Fruit fly (Drosophila melanogaster) whole organism, embryonic: ENCODE results near the gene ThrRS.

Experiments used
- B-H1 ChIP-seq: fragments of 200-800 bp; sonication (Bioruptor generic); IDR thresholded peaks from 3 replicates; pipeline ENCODE4 v1.3.6; 2022; ENCODE audit warnings: missing biosample characterization, missing genetic modification characterization
- CG10959 ChIP-seq: fragments of 200-800 bp; sonication (Bioruptor generic); IDR thresholded peaks from 2 replicates; pipeline ENCODE4 v1.3.6; 2022; ENCODE audit warnings: missing biosample characterization, missing genetic modification characterization
- CG11560 ChIP-seq: fragments of 200-800 bp; sonication (Bioruptor generic); IDR thresholded peaks from 3 replicates; pipeline ENCODE4 v1.3.6; 2022; ENCODE audit warnings: missing biosample characterization, missing genetic modification characterization
- CG12236 ChIP-seq: fragments of 200-800 bp; sonication (Bioruptor generic); optimal IDR thresholded peaks from 2 replicates; lab custom pipeline; 2016; ENCODE audit warnings: missing biosample characterization, missing genetic modification characterization
- CG12391 ChIP-seq: fragments of 200-800 bp; sonication (Bioruptor generic); optimal IDR thresholded peaks from 3 replicates; lab custom pipeline; 2018; ENCODE audit warnings: missing biosample characterization, mild to moderate bottlenecking, missing genetic modification characterization, moderate library complexity
- CG13123 ChIP-seq: fragments of 200-800 bp; sonication (Bioruptor generic); optimal IDR thresholded peaks from 2 replicates; lab custom pipeline; 2016; ENCODE audit warnings: missing biosample characterization, missing genetic modification characterization
- CG1529 ChIP-seq: fragments of 200-800 bp; sonication (Bioruptor generic); optimal IDR thresholded peaks from 3 replicates; lab custom pipeline; 2018; ENCODE audit warnings: missing biosample characterization, missing genetic modification characterization
- CG1603 ChIP-seq: fragments of 200-800 bp; sonication (Bioruptor generic); optimal IDR thresholded peaks from 2 replicates; lab custom pipeline; 2019; ENCODE audit warnings: missing biosample characterization, mild to moderate bottlenecking, missing genetic modification characterization, moderate library complexity
- CG17385 ChIP-seq: fragments of 200-800 bp; sonication (Bioruptor generic); optimal IDR thresholded peaks from 3 replicates; lab custom pipeline; 2018; ENCODE audit warnings: missing biosample characterization, mild to moderate bottlenecking, missing genetic modification characterization
- CG17912 ChIP-seq: fragments of 200-800 bp; sonication (Bioruptor generic); optimal IDR thresholded peaks from 2 replicates; lab custom pipeline; 2018; ENCODE audit warnings: missing biosample characterization, mild to moderate bottlenecking, missing genetic modification characterization
- CG18011 ChIP-seq: fragments of 200-800 bp; sonication (Bioruptor generic); optimal IDR thresholded peaks from 2 replicates; lab custom pipeline; 2017; ENCODE audit warnings: missing biosample characterization, missing genetic modification characterization, mild to moderate bottlenecking, moderate library complexity, missing genotype
- CG30020 ChIP-seq: fragments of 200-800 bp; optimal IDR thresholded peaks from 2 replicates; lab custom pipeline; 2019; ENCODE audit warnings: missing biosample characterization, mild to moderate bottlenecking, missing genetic modification characterization, moderate library complexity
- CG32767 ChIP-seq: fragments of 200-800 bp; sonication (Bioruptor generic); IDR thresholded peaks from 2 replicates; pipeline ENCODE4 v1.3.6; 2022; ENCODE audit warnings: missing biosample characterization, missing genetic modification characterization
- CG4730 ChIP-seq: fragments of 200-800 bp; sonication (Bioruptor generic); IDR thresholded peaks from 2 replicates; pipeline ENCODE4 v1.3.6; 2022; ENCODE audit warnings: missing biosample characterization, missing genetic modification characterization
- CG5180 ChIP-seq: fragments of 200-800 bp; sonication (Bioruptor generic); optimal IDR thresholded peaks from 3 replicates; lab custom pipeline; 2017; ENCODE audit warnings: missing biosample characterization, missing genetic modification characterization, mild to moderate bottlenecking, moderate library complexity, missing genetic modification reagents
- CG6254 ChIP-seq: fragments of 200-800 bp; sonication (Bioruptor generic); optimal IDR thresholded peaks from 3 replicates; lab custom pipeline; 2017; ENCODE audit warnings: mild to moderate bottlenecking, missing biosample characterization, missing genetic modification reagents, missing genetic modification characterization
- CG6791 ChIP-seq: fragments of 200-800 bp; sonication (Bioruptor generic); IDR thresholded peaks from 3 replicates; pipeline ENCODE4 v1.3.6; 2022; ENCODE audit warnings: missing biosample characterization, missing genetic modification characterization; ENCODE audit not compliant: partially characterized antibody
- CG7987 ChIP-seq: fragments of 200-800 bp; sonication (Bioruptor generic); optimal IDR thresholded peaks from 2 replicates; lab custom pipeline; 2018; ENCODE audit warnings: missing biosample characterization, mild to moderate bottlenecking, missing genetic modification characterization, moderate library complexity
- CG8290 ChIP-seq, 3 experiments: fragments of 200-800 bp; sonication (Bioruptor generic); optimal IDR thresholded peaks; 2 replicates each; lab custom pipeline; 2016 to 2019; ENCODE audit warnings: missing biosample characterization in 3 of 3, missing genetic modification characterization in 3 of 3, mild to moderate bottlenecking in 2 of 3, moderate library complexity in 1 of 3
- CG8359 ChIP-seq: fragments of 200-800 bp; sonication (Bioruptor generic); optimal IDR thresholded peaks from 2 replicates; lab custom pipeline; 2017; ENCODE audit warnings: missing biosample characterization, mild to moderate bottlenecking, missing genetic modification characterization, borderline replicate concordance
- Chrac-16 ChIP-seq: fragments of 200-800 bp; sonication (Bioruptor generic); optimal IDR thresholded peaks from 3 replicates; lab custom pipeline; 2016; ENCODE audit warnings: missing biosample characterization, missing genetic modification characterization
- Dip3 ChIP-seq: fragments of 200-800 bp; sonication (Bioruptor generic); optimal IDR thresholded peaks from 3 replicates; lab custom pipeline; 2016; ENCODE audit warnings: missing biosample characterization, missing genetic modification characterization
- Dp ChIP-seq: fragments of 200-800 bp; sonication (Bioruptor generic); optimal IDR thresholded peaks from 2 replicates; lab custom pipeline; 2018; ENCODE audit warnings: missing biosample characterization, mild to moderate bottlenecking, missing genetic modification characterization, moderate library complexity
- Ets97D ChIP-seq: fragments of 200-800 bp; sonication (Bioruptor generic); optimal IDR thresholded peaks from 3 replicates; lab custom pipeline; 2016; ENCODE audit warnings: missing biosample characterization, missing genetic modification characterization
- Gsc ChIP-seq: fragments of 200-800 bp; sonication (Bioruptor generic); IDR thresholded peaks from 2 replicates; pipeline ENCODE4 v1.3.6; 2022; ENCODE audit warnings: missing biosample characterization, missing genetic modification characterization
- Gug ChIP-seq: fragments of 200-800 bp; sonication (Bioruptor generic); IDR thresholded peaks from 4 replicates; pipeline ENCODE4 v1.3.6; 2022; ENCODE audit warnings: missing biosample characterization, missing genetic modification characterization
- Hr39 ChIP-seq: fragments of >200 bp; optimal IDR thresholded peaks from 2 replicates; lab custom pipeline; 2017
- Lhr ChIP-seq: fragments of 200-800 bp; sonication (Bioruptor generic); optimal IDR thresholded peaks from 3 replicates; lab custom pipeline; 2017; ENCODE audit warnings: mild to moderate bottlenecking, missing biosample characterization, missing genetic modification reagents, missing genetic modification characterization
- Max ChIP-seq: fragments of 200-800 bp; sonication (Bioruptor generic); optimal IDR thresholded peaks from 2 replicates; lab custom pipeline; 2016; ENCODE audit warnings: missing biosample characterization, mild to moderate bottlenecking, missing genetic modification characterization
- Med ChIP-seq: fragments of 200-800 bp; sonication (Bioruptor generic); peaks from one replicate; lab custom pipeline; 2016; ENCODE audit warnings: missing biosample characterization, missing genetic modification characterization, mild to moderate bottlenecking, inconsistent platforms, moderate library complexity
- Pdp1 ChIP-seq, 2 experiments: fragments of 200-800 bp; sonication (Bioruptor generic); optimal IDR thresholded peaks; 3 replicates each; lab custom pipeline; 2016; ENCODE audit warnings: missing biosample characterization in 2 of 2, missing genetic modification characterization in 2 of 2, mild to moderate bottlenecking in 1 of 2, moderate library complexity in 1 of 2
- Side ChIP-seq: fragments of 200-800 bp; sonication (Bioruptor generic); optimal IDR thresholded peaks from 2 replicates; lab custom pipeline; 2016; ENCODE audit warnings: missing biosample characterization, missing genetic modification characterization
- Spps ChIP-seq: fragments of 200-800 bp; sonication (Bioruptor generic); optimal IDR thresholded peaks from 2 replicates; lab custom pipeline; 2018; ENCODE audit warnings: missing biosample characterization, mild to moderate bottlenecking, missing genetic modification characterization
- TFAM ChIP-seq: fragments of 200-800 bp; sonication (Bioruptor generic); optimal IDR thresholded peaks from 2 replicates; lab custom pipeline; 2017; ENCODE audit warnings: missing biosample characterization, missing genetic modification characterization, inconsistent platforms
- ase ChIP-seq: fragments of 200-800 bp; sonication (Bioruptor generic); IDR thresholded peaks from 3 replicates; pipeline ENCODE4 v1.3.6; 2022; ENCODE audit warnings: missing biosample characterization, missing genetic modification characterization
- bowl ChIP-seq: fragments of 200-800 bp; sonication (Bioruptor generic); IDR thresholded peaks from 2 replicates; pipeline ENCODE4 v1.3.6; 2022; ENCODE audit warnings: missing biosample characterization, missing genetic modification characterization
- exex ChIP-seq: fragments of 200-800 bp; sonication (Bioruptor generic); optimal IDR thresholded peaks from 4 replicates; lab custom pipeline; 2018; ENCODE audit warnings: missing biosample characterization, mild to moderate bottlenecking, missing genetic modification characterization, moderate library complexity
- fd102C ChIP-seq: fragments of 200-800 bp; sonication (Bioruptor generic); optimal IDR thresholded peaks from 2 replicates; lab custom pipeline; 2018; ENCODE audit warnings: missing biosample characterization, mild to moderate bottlenecking, missing genetic modification characterization, moderate library complexity
- lilli ChIP-seq: fragments of 200-800 bp; sonication (Bioruptor generic); optimal IDR thresholded peaks from 3 replicates; lab custom pipeline; 2016; ENCODE audit warnings: missing biosample characterization, missing genetic modification characterization
- mld ChIP-seq: fragments of 200-800 bp; sonication (Bioruptor generic); IDR thresholded peaks from 3 replicates; pipeline ENCODE4 v1.3.6; 2022; ENCODE audit warnings: missing biosample characterization, missing genetic modification characterization; ENCODE audit not compliant: partially characterized antibody
- nau ChIP-seq: fragments of 200-800 bp; sonication (Bioruptor generic); optimal IDR thresholded peaks from 3 replicates; lab custom pipeline; 2017; ENCODE audit warnings: missing biosample characterization, mild to moderate bottlenecking, missing genetic modification characterization, missing genetic modification reagents
- nom ChIP-seq: fragments of 200-800 bp; sonication (Bioruptor generic); optimal IDR thresholded peaks from 2 replicates; lab custom pipeline; 2017; ENCODE audit warnings: missing biosample characterization, missing genetic modification characterization, mild to moderate bottlenecking, moderate library complexity, missing genetic modification reagents
- pan ChIP-seq, 4 experiments: fragments of >200 bp in 3 of 4; fragments of 200-800 bp in 1 of 4; sonication (Bioruptor generic) in 1 of 4; optimal IDR thresholded peaks in 3 of 4; IDR thresholded peaks in 1 of 4; 2 replicates each; pipeline versions ENCODE4 v1.3.6 to Lab custom; 2017 to 2022; ENCODE audit warnings: missing biosample characterization in 2 of 4, missing genetic modification characterization in 2 of 4, mixed read lengths in 1 of 4
- prd ChIP-seq, 3 experiments: fragments of >200 bp in 2 of 3; fragments of 200-800 bp in 1 of 3; sonication (Bioruptor generic) in 1 of 3; optimal IDR thresholded peaks in 2 of 3; IDR thresholded peaks in 1 of 3; 2 replicates in 2 of 3; 3 replicates in 1 of 3; pipeline versions ENCODE4 v1.3.6 to Lab custom; 2017 to 2022; ENCODE audit warnings: missing biosample characterization in 1 of 3, missing genetic modification characterization in 1 of 3
- pzg ChIP-seq: fragments of 200-800 bp; sonication (Bioruptor generic); optimal IDR thresholded peaks from 3 replicates; lab custom pipeline; 2018; ENCODE audit warnings: missing biosample characterization, mild to moderate bottlenecking, missing genetic modification characterization, moderate library complexity
- ranshi ChIP-seq: fragments of 200-800 bp; sonication (Bioruptor generic); IDR thresholded peaks from 2 replicates; pipeline ENCODE4 v1.3.6; 2022; ENCODE audit warnings: missing biosample characterization, missing genetic modification characterization
- rib ChIP-seq: fragments of 200-800 bp; sonication (Bioruptor generic); IDR thresholded peaks from 2 replicates; pipeline ENCODE4 v1.3.6; 2022; ENCODE audit warnings: missing biosample characterization, missing genetic modification characterization
- ro ChIP-seq: fragments of 200-800 bp; sonication (Bioruptor generic); IDR thresholded peaks from 2 replicates; pipeline ENCODE4 v1.3.6; 2022; ENCODE audit warnings: missing biosample characterization, missing genetic modification characterization
- shn ChIP-seq: fragments of 200-800 bp; sonication (Bioruptor generic); optimal IDR thresholded peaks from 3 replicates; lab custom pipeline; 2016; ENCODE audit warnings: missing biosample characterization, missing genetic modification characterization
- sim ChIP-seq: fragments of 200-800 bp; sonication (Bioruptor generic); IDR thresholded peaks from 2 replicates; pipeline ENCODE4 v1.3.6; 2022; ENCODE audit warnings: missing biosample characterization, missing genetic modification characterization

The ThrRS gene

DNA sequence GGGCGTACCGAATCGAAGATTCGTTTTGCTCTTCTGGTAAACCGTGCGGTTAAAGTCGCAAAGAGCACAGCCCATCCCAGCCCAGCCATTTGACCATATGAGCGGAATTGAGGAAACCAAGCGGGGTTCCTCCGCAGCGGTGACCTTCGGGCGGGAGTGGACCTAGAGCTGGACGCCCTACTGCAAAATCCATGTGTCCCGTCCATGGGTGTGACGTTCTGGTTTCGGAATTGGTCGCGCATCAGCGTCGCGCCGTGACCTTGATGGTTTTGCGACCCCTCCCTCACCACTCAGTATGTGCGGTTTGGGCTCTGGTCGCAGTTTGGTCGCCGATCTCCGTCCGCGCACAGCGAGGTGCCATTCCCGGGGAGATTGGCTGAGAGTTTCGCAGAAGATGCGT, 10.8 kb upstream of the ThrRS start (continued):
- TF ChIP-seq CG4730 (GFP tag; lab: Robert Waterston, UW) (no peak), B-H1 (GFP tag; lab: Robert Waterston, UW) (no peak), CG30020 (no peak), Hr39 (lab: Kevin White, UChicago) (no peak), CG5180 (GFP tag; lab: Kevin White, UChicago) (no peak), CG12236 (GFP tag; lab: Kevin White, UChicago) (no peak), Spps (tag; lab: Kevin White, UChicago) (no peak), fd102C (GFP tag; lab: Kevin White, UChicago) (no peak), CG6254 (no peak), CG17912 (GFP tag; lab: Kevin White, UChicago) (no peak), TFAM (GFP tag; lab: Kevin White, UChicago) (no peak), CG13123 (no peak), bowl (no peak), CG11560 (tag; lab: Robert Waterston, UW) (peak; percentile 22; the same call in 1 of the 3 replicates), CG1603 (no peak), nom (GFP tag; lab: Kevin White, UChicago) (no peak), mld (GFP tag; lab: Robert Waterston, UW) (no peak), Pdp1 (GFP tag; optimal IDR thresholded peaks at IDR 0.05; lab: Kevin White, UChicago) (no peak), CG1529 (GFP tag; lab: Kevin White, UChicago) (no peak), CG18011 (GFP tag; lab: Kevin White, UChicago) (no peak), sim (GFP tag; lab: Robert Waterston, UW) (no peak), Dip3 (no peak), Gug (no peak), pan (optimal IDR thresholded peaks at IDR 0.05; lab: Kevin White, UChicago) (no peak), pan (GFP tag; optimal IDR thresholded peaks at IDR 0.05 in 1 of 2, IDR thresholded peaks at IDR 0.05 in 1 of 2) (no peak), CG6791 (0 out of 3 replicates have a peak, but pooled peaks have one; percentile 39), CG32767 (GFP tag; lab: Robert Waterston, UW) (no peak), Ets97D (GFP tag; lab: Kevin White, UChicago) (no peak), pzg (GFP tag; lab: Kevin White, UChicago) (no peak), CG17385 (GFP tag; lab: Kevin White, UChicago) (no peak), CG10959 (GFP tag; lab: Robert Waterston, UW) (no peak), Med (GFP tag; lab: Kevin White, UChicago) (peak; percentile 6), prd (optimal IDR thresholded peaks at IDR 0.05; lab: Kevin White, UChicago) (no peak), prd (GFP tag; IDR thresholded peaks at IDR 0.05; lab: Robert Waterston, UW) (peak; percentile 84), Max (GFP tag; lab: Kevin White, UChicago) (no peak)

dm6 chr2L:12093652-12094051, 9.9 kb upstream of the ThrRS start:
- TF ChIP-seq CG8290 (GFP tag; optimal IDR thresholded peaks at IDR 0.05; lab: Kevin White, UChicago) (no peak), CG8290 (tag; optimal IDR thresholded peaks at IDR 0.05; lab: Kevin White, UChicago) (no peak), Side (GFP tag; lab: Kevin White, UChicago) (no peak), ranshi (no peak; the same call in 1 of the 2 replicates), ro (GFP tag; lab: Robert Waterston, UW) (no peak), Lhr (GFP tag; lab: Kevin White, UChicago) (peak; percentile 64), CG12391 (tag; lab: Kevin White, UChicago) (peak; percentile 12), shn (GFP tag; lab: Kevin White, UChicago) (no peak), CG8359 (no peak), lilli (GFP tag; lab: Kevin White, UChicago) (no peak), nau (GFP tag; lab: Kevin White, UChicago) (no peak), rib (no peak), exex (tag; lab: Kevin White, UChicago) (no peak), Gsc (GFP tag; lab: Robert Waterston, UW) (no peak), Dp (GFP tag; lab: Kevin White, UChicago) (peak; percentile 75), ase (GFP tag; lab: Robert Waterston, UW) (no peak), CG6791 (no peak), Chrac-16 (GFP tag; lab: Kevin White, UChicago) (no peak), Ets97D (GFP tag; lab: Kevin White, UChicago) (peak; percentile 84), CG7987 (GFP tag; lab: Kevin White, UChicago) (peak; percentile 4), CG30020 (no peak)
